Worm (Caenorhabditis elegans) whole organism, early embryonic: ENCODE measurements around the gene ceh-84.
"Not testable (repeated sequence)": the region's sequence is repeated elsewhere in the genome, so short reads cannot be mapped to it uniquely, and the experiment has no call there.

ENCODE experiments used
- B0310.2 ChIP-seq: sonication (generic microtip); optimal IDR thresholded peaks from 2 replicates; lab custom pipeline; 2016; ENCODE audit warnings: mild to moderate bottlenecking, missing genetic modification characterization, missing compliant biosample characterization
- F13C5.2 ChIP-seq: sonication (generic microtip); optimal IDR thresholded peaks from 2 replicates; lab custom pipeline; 2017; ENCODE audit warnings: mild to moderate bottlenecking, missing genetic modification characterization, inconsistent platforms, missing compliant biosample characterization
- aly-1 ChIP-seq: sonication (generic microtip); optimal IDR thresholded peaks from 2 replicates; lab custom pipeline; 2016; ENCODE audit warnings: missing genetic modification characterization, missing compliant biosample characterization
- ama-1 ChIP-seq: fragments of 150-350 bp; optimal IDR thresholded peaks from 2 replicates; lab custom pipeline; 2014
- ceh-13 ChIP-seq: fragments of 200-800 bp; sonication (Bioruptor generic); optimal IDR thresholded peaks from 2 replicates; lab custom pipeline; 2018; ENCODE audit warnings: mild to moderate bottlenecking, missing genetic modification characterization, missing compliant biosample characterization
- ceh-36 ChIP-seq: sonication (generic microtip); optimal IDR thresholded peaks from 2 replicates; lab custom pipeline; 2016; ENCODE audit warnings: missing genetic modification characterization, inconsistent platforms, missing compliant biosample characterization
- ets-7 ChIP-seq: sonication (generic microtip); optimal IDR thresholded peaks from 2 replicates; lab custom pipeline; 2016; ENCODE audit warnings: missing genotype, missing genetic modification characterization, missing compliant biosample characterization
- flt-1 ChIP-seq: fragments of 200-800 bp; sonication (Bioruptor generic); IDR thresholded peaks from 2 replicates; pipeline ENCODE4 v1.3.6; 2022; ENCODE audit warnings: missing genetic modification characterization, missing compliant biosample characterization
- hmbx-1 ChIP-seq: sonication (generic microtip); optimal IDR thresholded peaks from 2 replicates; lab custom pipeline; 2016; ENCODE audit warnings: mild to moderate bottlenecking, missing genetic modification characterization, missing compliant biosample characterization
- hmg-4 ChIP-seq: fragments of 200-800 bp; sonication (Bioruptor generic); optimal IDR thresholded peaks from 2 replicates; lab custom pipeline; 2018; ENCODE audit warnings: mild to moderate bottlenecking, missing genetic modification characterization, missing compliant biosample characterization
- hnd-1 ChIP-seq: sonication (generic microtip); optimal IDR thresholded peaks from 2 replicates; lab custom pipeline; 2016; ENCODE audit warnings: missing genetic modification characterization, missing compliant biosample characterization
- pes-1 ChIP-seq: fragments of 200-800 bp; sonication (Bioruptor generic); IDR thresholded peaks from 2 replicates; pipeline ENCODE4 v1.3.6; 2022; ENCODE audit warnings: missing genetic modification reagents, missing genetic modification characterization, missing compliant biosample characterization
- scrt-1 ChIP-seq: fragments of 200-800 bp; sonication (Bioruptor generic); IDR thresholded peaks from 2 replicates; pipeline ENCODE4 v1.3.6; 2022; ENCODE audit warnings: missing genetic modification characterization, missing compliant biosample characterization
- sea-1 ChIP-seq: fragments of 200-800 bp; sonication (Bioruptor generic); conservative IDR thresholded peaks from 2 replicates; pipeline ENCODE4 v1.3.6; 2022; ENCODE audit warnings: missing genetic modification characterization, missing compliant biosample characterization
- tbx-11 ChIP-seq: fragments of 200-800 bp; sonication (Bioruptor generic); IDR thresholded peaks from 2 replicates; pipeline ENCODE4 v1.3.6; 2022; ENCODE audit warnings: missing genetic modification characterization, missing compliant biosample characterization
- tbx-37 ChIP-seq: fragments of 200-800 bp; sonication (Bioruptor generic); conservative IDR thresholded peaks from 2 replicates; pipeline ENCODE4 v1.3.6; 2022; ENCODE audit warnings: missing genetic modification reagents, missing genetic modification characterization, missing compliant biosample characterization
- tra-4 ChIP-seq: sonication (generic microtip); optimal IDR thresholded peaks from 2 replicates; lab custom pipeline; 2017; ENCODE audit warnings: missing genetic modification characterization, missing compliant biosample characterization

Gene ceh-84

DNA sequence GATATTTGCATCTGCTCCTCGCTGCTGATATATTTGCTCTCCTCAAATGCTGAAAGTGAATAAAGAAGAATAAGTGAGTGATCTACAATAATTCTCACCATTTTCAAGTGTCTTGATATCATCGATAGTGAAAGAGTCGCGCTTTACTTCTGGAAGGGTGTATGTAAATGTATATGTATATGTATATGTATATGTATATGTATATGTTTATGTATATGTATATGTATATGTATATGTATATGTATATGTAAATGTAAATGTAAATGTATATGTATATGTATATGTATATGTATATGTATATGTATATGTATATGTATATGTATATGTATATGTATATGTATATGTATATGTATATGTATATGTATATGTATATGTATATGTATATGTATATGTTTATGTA is at the start of gene ceh-84:
TSS of gene ceh-84 (minus strand) at position 101 of the 400 bp plus-strand sequence.
- TF ChIP-seq pes-1 (GFP tag; lab: Robert Waterston, UW); B0310.2 (tag; lab: Kevin White, UChicago); scrt-1 (GFP tag; lab: Robert Waterston, UW): not testable (repeated sequence)

- not testable (repeated sequence) for TF ChIP-seq B0310.2 (tag; lab: Kevin White, UChicago); pes-1 (GFP tag; lab: Robert Waterston, UW); ets-7
These were observed 45.9 kb upstream of the ceh-84 start, which contains the start of gene math-1 for ce11 chrII:2046556-2046955. TSS of gene math-1 (minus strand) at chrII:2046656.

ce11 chrII:2045505-2045904 is 44.9 kb upstream of the ceh-84 start, which contains the start of gene bath-24:
TSS of gene bath-24 (minus strand) at chrII:2045605.
- TF ChIP-seq aly-1 (tag; lab: Kevin White, UChicago) (no peak), F13C5.2 (no peak), tbx-11 (GFP tag; lab: Robert Waterston, UW) (no peak), sea-1 (GFP tag; lab: Robert Waterston, UW) (no peak), tbx-37 (GFP tag; lab: Robert Waterston, UW) (no peak), ceh-13 (GFP tag; lab: Kevin White, UChicago) (no peak), flt-1 (no peak), tra-4 (tag; lab: Kevin White, UChicago) (no peak), ets-7 (no peak), hmbx-1 (tag; lab: Kevin White, UChicago) (no peak), scrt-1 (GFP tag; lab: Robert Waterston, UW) (no peak), ceh-36 (tag; lab: Kevin White, UChicago) (no peak), hnd-1 (tag; lab: Kevin White, UChicago) (no peak)

ce11 chrII:2042447-2042846 is 41.8 kb upstream of the ceh-84 start, which contains the start of gene bath-20:
TSS of gene bath-20 (minus strand) at chrII:2042547.
- TF ChIP-seq hmg-4 (GFP tag; lab: Kevin White, UChicago) (no peak), flt-1 (no peak), scrt-1 (GFP tag; lab: Robert Waterston, UW) (no peak), tra-4 (tag; lab: Kevin White, UChicago) (no peak), ceh-36 (tag; lab: Kevin White, UChicago) (no peak), ceh-13 (GFP tag; lab: Kevin White, UChicago) (no peak), hnd-1 (tag; lab: Kevin White, UChicago) (no peak), hmbx-1 (tag; lab: Kevin White, UChicago) (no peak), sea-1 (GFP tag; lab: Robert Waterston, UW) (no peak)

ce11 chrII:2039288-2039687 is 38.7 kb upstream of the ceh-84 start, which contains the start of gene bath-19:
TSS of gene bath-19 (minus strand) at chrII:2039388.
- TF ChIP-seq tbx-11 (GFP tag; lab: Robert Waterston, UW), result no peak

DNA sequence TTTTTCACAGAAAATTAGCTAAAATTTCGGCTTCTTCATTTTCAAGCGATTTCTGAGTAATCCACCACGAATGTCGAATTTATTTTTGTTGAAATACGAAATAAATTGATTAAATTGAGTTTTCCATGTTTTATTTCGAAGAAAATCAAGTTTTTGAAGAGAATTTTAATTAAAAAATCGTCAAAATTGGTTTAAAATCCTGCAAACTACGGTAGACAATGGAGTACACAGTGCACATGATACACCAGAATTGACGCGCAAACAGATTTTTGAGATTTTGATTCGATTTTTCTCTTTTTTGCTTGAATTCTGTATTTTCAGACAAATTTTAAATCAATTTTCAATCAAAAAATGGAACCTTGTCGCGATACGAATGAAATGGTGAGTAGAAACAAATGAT is 32.7 kb upstream of the ceh-84 start, which contains the start of gene F59H6.14:
TSS of gene F59H6.14 (plus strand) at position 301 of the 400 bp plus-strand sequence.
- TF ChIP-seq B0310.2 (tag; lab: Kevin White, UChicago) (no peak), tbx-37 (GFP tag; lab: Robert Waterston, UW) (no peak), hmbx-1 (tag; lab: Kevin White, UChicago) (no peak), F13C5.2 (no peak), tbx-11 (GFP tag; lab: Robert Waterston, UW) (no peak), aly-1 (tag; lab: Kevin White, UChicago) (no peak), tra-4 (tag; lab: Kevin White, UChicago) (no peak), scrt-1 (GFP tag; lab: Robert Waterston, UW) (no peak), hnd-1 (tag; lab: Kevin White, UChicago) (no peak)

ce11 chrII:2032282-2032681 is 31.7 kb upstream of the ceh-84 start, which contains the start of gene btb-4:
TSS of gene btb-4 (plus strand) at chrII:2032316.
- not testable (repeated sequence) for TF ChIP-seq ceh-13 (GFP tag; lab: Kevin White, UChicago); scrt-1 (GFP tag; lab: Robert Waterston, UW); ets-7

- no peak for TF ChIP-seq ets-7
- no peak for TF ChIP-seq ama-1 (lab: Kevin White, UChicago)
- no peak for TF ChIP-seq flt-1
- TF ChIP-seq tra-4 (tag; lab: Kevin White, UChicago), result no peak
- no peak for TF ChIP-seq ceh-36 (tag; lab: Kevin White, UChicago)
- TF ChIP-seq pes-1 (GFP tag; lab: Robert Waterston, UW), result no peak
These were observed 31.2 kb upstream of the ceh-84 start, which contains the start of gene bath-5 for ce11 chrII:2031852-2032251. TSS of gene bath-5 (minus strand) at chrII:2031952.

DNA sequence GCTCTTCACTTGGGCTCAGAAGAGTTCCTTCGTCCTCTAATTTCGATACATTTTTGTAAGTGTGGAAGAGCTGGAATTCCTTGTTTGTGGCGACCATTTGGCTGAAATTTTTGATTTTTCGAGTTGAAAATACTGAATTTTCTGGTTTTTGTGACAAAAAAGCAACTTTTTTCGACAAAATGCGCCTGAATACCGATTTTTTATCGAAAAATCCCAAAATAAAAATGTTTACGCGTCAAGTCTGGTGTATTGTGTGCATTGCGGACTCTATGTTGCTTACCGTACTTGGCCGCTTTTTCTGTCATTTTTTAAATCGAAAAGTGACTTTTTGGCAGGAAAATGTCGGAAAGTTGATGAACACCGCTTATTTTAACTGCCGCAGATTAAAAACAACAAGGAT is 29.7 kb upstream of the ceh-84 start, which contains the start of gene bath-3:
TSS of gene bath-3 (minus strand) at position 101 of the 400 bp plus-strand sequence.
- TF ChIP-seq flt-1, result no peak
- no peak for TF ChIP-seq scrt-1 (GFP tag; lab: Robert Waterston, UW)
- TF ChIP-seq hmg-4 (GFP tag; lab: Kevin White, UChicago), result no peak
- TF ChIP-seq pes-1 (GFP tag; lab: Robert Waterston, UW), result no peak
- no peak for TF ChIP-seq hnd-1 (tag; lab: Kevin White, UChicago)
- TF ChIP-seq F13C5.2, result no peak
- TF ChIP-seq ceh-36 (tag; lab: Kevin White, UChicago), result no peak
- TF ChIP-seq tra-4 (tag; lab: Kevin White, UChicago), result no peak
- no peak for TF ChIP-seq ets-7
- no peak for TF ChIP-seq aly-1 (tag; lab: Kevin White, UChicago)
- no peak for TF ChIP-seq ceh-13 (GFP tag; lab: Kevin White, UChicago)
- TF ChIP-seq ama-1 (lab: Kevin White, UChicago), result no peak
- no peak for TF ChIP-seq hmbx-1 (tag; lab: Kevin White, UChicago)
- TF ChIP-seq sea-1 (GFP tag; lab: Robert Waterston, UW), result no peak
- no peak for TF ChIP-seq tbx-37 (GFP tag; lab: Robert Waterston, UW)
- no peak for TF ChIP-seq B0310.2 (tag; lab: Kevin White, UChicago)
- TF ChIP-seq tbx-11 (GFP tag; lab: Robert Waterston, UW), result no peak
